Fruit fly (Drosophila melanogaster) whole organism, embryonic: ENCODE results near the gene CG14903.

Experiments
- Aef1 ChIP-seq: fragments of 200-800 bp; sonication (Bioruptor generic); IDR thresholded peaks from 3 replicates; pipeline ENCODE4 v1.3.6; 2022; ENCODE audit warnings: missing biosample characterization, missing genetic modification characterization
- B-H2 ChIP-seq: fragments of 200-800 bp; sonication (Bioruptor generic); optimal IDR thresholded peaks from 2 replicates; lab custom pipeline; 2018; ENCODE audit warnings: missing biosample characterization, mild to moderate bottlenecking, missing genetic modification characterization
- C15 ChIP-seq: fragments of 200-800 bp; sonication (Bioruptor generic); IDR thresholded peaks from 3 replicates; pipeline ENCODE4 v1.3.6; 2022; ENCODE audit warnings: missing biosample characterization, missing genetic modification characterization
- CG11398 ChIP-seq: fragments of 200-800 bp; sonication (Bioruptor generic); optimal IDR thresholded peaks from 2 replicates; lab custom pipeline; 2016; ENCODE audit warnings: missing biosample characterization, missing genetic modification characterization
- CG11456 ChIP-seq: fragments of 200-800 bp; sonication (Bioruptor generic); IDR thresholded peaks from 3 replicates; pipeline ENCODE4 v1.3.6; 2022; ENCODE audit warnings: missing biosample characterization, missing genetic modification characterization
- CG12155 ChIP-seq: fragments of 200-800 bp; sonication (Bioruptor generic); optimal IDR thresholded peaks from 3 replicates; lab custom pipeline; 2016; ENCODE audit warnings: missing biosample characterization, missing genetic modification characterization
- CG1647 ChIP-seq: fragments of 200-800 bp; sonication (Bioruptor generic); optimal IDR thresholded peaks from 3 replicates; lab custom pipeline; 2016; ENCODE audit warnings: missing biosample characterization, missing genetic modification characterization
- CG1832 ChIP-seq: fragments of 200-800 bp; sonication (Bioruptor generic); optimal IDR thresholded peaks from 2 replicates; lab custom pipeline; 2017; ENCODE audit warnings: missing biosample characterization, mild to moderate bottlenecking, missing genetic modification characterization, inconsistent platforms
- CG2116 ChIP-seq: fragments of 200-800 bp; sonication (Bioruptor generic); optimal IDR thresholded peaks from 3 replicates; lab custom pipeline; 2018; ENCODE audit warnings: missing biosample characterization, mild to moderate bottlenecking, missing genetic modification characterization
- CG2712 ChIP-seq: fragments of 200-800 bp; optimal IDR thresholded peaks from 3 replicates; lab custom pipeline; 2019; ENCODE audit warnings: missing biosample characterization, mild to moderate bottlenecking, missing genetic modification characterization, moderate library complexity
- CG2889 ChIP-seq: fragments of 200-800 bp; sonication (Bioruptor generic); IDR thresholded peaks from 3 replicates; pipeline ENCODE4 v1.3.6; 2022; ENCODE audit warnings: missing biosample characterization, missing genetic modification characterization
- CG31388 ChIP-seq: fragments of 200-800 bp; sonication (Bioruptor generic); optimal IDR thresholded peaks from 2 replicates; lab custom pipeline; 2016; ENCODE audit warnings: missing biosample characterization, missing genetic modification characterization
- CG32772 ChIP-seq: fragments of 200-800 bp; sonication (Bioruptor generic); IDR thresholded peaks from 2 replicates; pipeline ENCODE4 v1.3.6; 2022; ENCODE audit warnings: missing biosample characterization, missing genetic modification characterization
- CG3407 ChIP-seq: fragments of 200-800 bp; sonication (Bioruptor generic); optimal IDR thresholded peaks from 2 replicates; lab custom pipeline; 2018; ENCODE audit warnings: missing biosample characterization, mild to moderate bottlenecking, missing genetic modification characterization
- CG3726 ChIP-seq: fragments of 200-800 bp; sonication (Bioruptor generic); IDR thresholded peaks from 3 replicates; pipeline ENCODE4, ENCODE4 v1.3.6; 2022; ENCODE audit warnings: missing biosample characterization, missing genetic modification characterization
- CG3838 ChIP-seq: fragments of 200-800 bp; sonication (Bioruptor generic); optimal IDR thresholded peaks from 3 replicates; lab custom pipeline; 2016; ENCODE audit warnings: missing biosample characterization, missing genetic modification characterization
- CG4424 ChIP-seq: fragments of 200-800 bp; sonication (Bioruptor generic); optimal IDR thresholded peaks from 3 replicates; lab custom pipeline; 2016; ENCODE audit warnings: missing biosample characterization, missing genetic modification characterization
- CG6272 ChIP-seq: fragments of 200-800 bp; sonication (Bioruptor generic); IDR thresholded peaks from 2 replicates; pipeline ENCODE4 v1.3.6; 2022; ENCODE audit warnings: missing biosample characterization, missing genetic modification characterization
- CG7745 ChIP-seq: fragments of 200-800 bp; sonication (Bioruptor generic); optimal IDR thresholded peaks from 2 replicates; lab custom pipeline; 2018; ENCODE audit warnings: missing biosample characterization, mild to moderate bottlenecking, missing genetic modification characterization, moderate library complexity
- CG8089 ChIP-seq: fragments of 200-800 bp; sonication (Bioruptor generic); optimal IDR thresholded peaks from 3 replicates; lab custom pipeline; 2016; ENCODE audit warnings: missing biosample characterization, missing genetic modification characterization
- D19A ChIP-seq: fragments of 200-800 bp; optimal IDR thresholded peaks from 3 replicates; lab custom pipeline; 2019; ENCODE audit warnings: missing biosample characterization, mild to moderate bottlenecking, missing genetic modification characterization, moderate library complexity
- Dek ChIP-seq: fragments of 200-800 bp; sonication (Bioruptor generic); optimal IDR thresholded peaks from 3 replicates; lab custom pipeline; 2019; ENCODE audit warnings: missing biosample characterization, mild to moderate bottlenecking, missing genetic modification characterization, moderate library complexity
- Eip74EF ChIP-seq, 2 experiments: fragments of 200-800 bp in 1 of 2; fragments of >200 bp in 1 of 2; sonication (Bioruptor generic) in 1 of 2; optimal IDR thresholded peaks; 2 replicates each; lab custom pipeline; 2017 to 2019; ENCODE audit warnings: missing biosample characterization in 2 of 2, missing genetic modification characterization in 2 of 2, mild to moderate bottlenecking in 1 of 2, moderate library complexity in 1 of 2
- Ets97D ChIP-seq: fragments of 200-800 bp; sonication (Bioruptor generic); optimal IDR thresholded peaks from 3 replicates; lab custom pipeline; 2016; ENCODE audit warnings: missing biosample characterization, missing genetic modification characterization
- Fer3 ChIP-seq: fragments of 200-800 bp; sonication (Bioruptor generic); optimal IDR thresholded peaks from 2 replicates; lab custom pipeline; 2018; ENCODE audit warnings: missing biosample characterization, mild to moderate bottlenecking, missing genetic modification characterization, moderate library complexity
- Hand ChIP-seq: fragments of 200-800 bp; sonication (Bioruptor generic); optimal IDR thresholded peaks from 2 replicates; lab custom pipeline; 2017; ENCODE audit warnings: mild to moderate bottlenecking, missing biosample characterization, missing genetic modification reagents, missing genetic modification characterization
- Hr39 ChIP-seq: fragments of >200 bp; optimal IDR thresholded peaks from 2 replicates; lab custom pipeline; 2017
- Nf-YA ChIP-seq: fragments of 200-800 bp; sonication (Bioruptor generic); IDR thresholded peaks from 2 replicates; pipeline ENCODE4 v1.3.6; 2022; ENCODE audit warnings: missing biosample characterization, missing genetic modification characterization
- Spps ChIP-seq: fragments of 200-800 bp; sonication (Bioruptor generic); optimal IDR thresholded peaks from 2 replicates; lab custom pipeline; 2018; ENCODE audit warnings: missing biosample characterization, mild to moderate bottlenecking, missing genetic modification characterization
- Ssrp ChIP-seq: fragments of 200-800 bp; sonication (Bioruptor generic); optimal IDR thresholded peaks from 2 replicates; lab custom pipeline; 2018; ENCODE audit warnings: missing biosample characterization, mild to moderate bottlenecking, missing genetic modification characterization, moderate library complexity
- Vsx1 ChIP-seq: fragments of 200-800 bp; sonication (Bioruptor generic); optimal IDR thresholded peaks from 2 replicates; lab custom pipeline; 2017; ENCODE audit warnings: missing biosample characterization, mild to moderate bottlenecking, missing genetic modification characterization, missing genetic modification reagents
- YL-1 ChIP-seq: fragments of 200-800 bp; sonication (Bioruptor generic); optimal IDR thresholded peaks from 3 replicates; lab custom pipeline; 2017; ENCODE audit warnings: missing biosample characterization, mild to moderate bottlenecking, missing genetic modification characterization
- ara ChIP-seq: fragments of 200-800 bp; sonication (Bioruptor generic); IDR thresholded peaks from 2 replicates; pipeline ENCODE4 v1.3.6; 2022; ENCODE audit warnings: missing biosample characterization, missing genetic modification characterization
- bbx ChIP-seq: fragments of 200-800 bp; sonication (Bioruptor generic); IDR thresholded peaks from 2 replicates; pipeline ENCODE4 v1.3.6; 2022; ENCODE audit warnings: missing biosample characterization, missing genetic modification characterization; ENCODE audit not compliant: partially characterized antibody
- cg ChIP-seq: fragments of 200-800 bp; sonication (Bioruptor generic); optimal IDR thresholded peaks from 3 replicates; lab custom pipeline; 2019; ENCODE audit warnings: missing biosample characterization, mild to moderate bottlenecking, missing genetic modification characterization, moderate library complexity
- dimm ChIP-seq: fragments of 200-800 bp; sonication (Bioruptor generic); IDR thresholded peaks from 2 replicates; pipeline ENCODE4 v1.3.6; 2022; ENCODE audit warnings: missing biosample characterization, missing genetic modification characterization
- esg ChIP-seq: fragments of 200-800 bp; sonication (Bioruptor generic); conservative IDR thresholded peaks from 2 replicates; pipeline ENCODE4 v1.3.6; 2022; ENCODE audit warnings: missing biosample characterization, missing genetic modification characterization
- gcm2 ChIP-seq: fragments of 200-800 bp; sonication (Bioruptor generic); optimal IDR thresholded peaks from 2 replicates; lab custom pipeline; 2016; ENCODE audit warnings: missing biosample characterization, missing genetic modification characterization
- grau ChIP-seq: fragments of 200-800 bp; optimal IDR thresholded peaks from 3 replicates; lab custom pipeline; 2019; ENCODE audit warnings: missing biosample characterization, mild to moderate bottlenecking, missing genetic modification characterization, moderate library complexity
- gsb-n ChIP-seq: fragments of 200-800 bp; sonication (Bioruptor generic); optimal IDR thresholded peaks from 3 replicates; lab custom pipeline; 2018; ENCODE audit warnings: missing biosample characterization, mild to moderate bottlenecking, missing genetic modification characterization
- ken ChIP-seq: fragments of 200-800 bp; sonication (Bioruptor generic); IDR thresholded peaks from 3 replicates; pipeline ENCODE4 v1.3.6; 2022; ENCODE audit warnings: missing biosample characterization, missing genetic modification characterization
- lbe ChIP-seq: fragments of 200-800 bp; sonication (Bioruptor generic); optimal IDR thresholded peaks from 2 replicates; lab custom pipeline; 2016; ENCODE audit warnings: missing biosample characterization, mild to moderate bottlenecking, missing genetic modification characterization
- otp ChIP-seq: fragments of 200-800 bp; sonication (Bioruptor generic); IDR thresholded peaks from 3 replicates; pipeline ENCODE4, ENCODE4 v1.3.6; 2022; ENCODE audit warnings: missing biosample characterization, missing genetic modification characterization
- peb ChIP-seq: fragments of 200-800 bp; sonication (Bioruptor generic); IDR thresholded peaks from 2 replicates; pipeline ENCODE4 v1.3.6; 2022; ENCODE audit warnings: missing biosample characterization, missing genetic modification characterization
- row ChIP-seq: fragments of 200-800 bp; sonication (Bioruptor generic); IDR thresholded peaks from 3 replicates; pipeline ENCODE4 v1.3.6; 2022; ENCODE audit warnings: missing biosample characterization, missing genetic modification characterization
- sim ChIP-seq: fragments of 200-800 bp; sonication (Bioruptor generic); IDR thresholded peaks from 2 replicates; pipeline ENCODE4 v1.3.6; 2022; ENCODE audit warnings: missing biosample characterization, missing genetic modification characterization
- slp2 ChIP-seq: fragments of 200-800 bp; sonication (Bioruptor generic); optimal IDR thresholded peaks from 2 replicates; lab custom pipeline; 2016; ENCODE audit warnings: missing biosample characterization, missing genetic modification characterization
- sqz ChIP-seq: fragments of 200-800 bp; sonication (Bioruptor generic); optimal IDR thresholded peaks from 3 replicates; lab custom pipeline; 2018; ENCODE audit warnings: missing biosample characterization, mild to moderate bottlenecking, missing genetic modification characterization
- tin ChIP-seq: fragments of 200-800 bp; sonication (Bioruptor generic); optimal IDR thresholded peaks from 3 replicates; lab custom pipeline; 2016; ENCODE audit warnings: missing biosample characterization, missing genetic modification characterization
- tll ChIP-seq, 2 experiments: fragments of 200-800 bp in 1 of 2; fragments of >200 bp in 1 of 2; sonication (Bioruptor generic) in 1 of 2; optimal IDR thresholded peaks; 2 replicates each; lab custom pipeline; 2017 to 2019; ENCODE audit warnings: missing biosample characterization in 2 of 2, missing genetic modification characterization in 2 of 2, mild to moderate bottlenecking in 1 of 2, moderate library complexity in 1 of 2
- yki ChIP-seq: fragments of >200 bp; optimal IDR thresholded peaks from 3 replicates; lab custom pipeline; 2018
- zf30C ChIP-seq: fragments of 200-800 bp; sonication (Bioruptor generic); optimal IDR thresholded peaks from 3 replicates; lab custom pipeline; 2018; ENCODE audit warnings: missing biosample characterization, mild to moderate bottlenecking, missing genetic modification characterization

CG14903 gene

dm6 chr3R:16524178-16524577 is 49.4 kb downstream of the CG14903 start (continued):
- TF ChIP-seq CG6272 (GFP tag; lab: Robert Waterston, UW) (peak; percentile 40; the same call in 1 of the 2 replicates), CG1647 (GFP tag; lab: Kevin White, UChicago) (peak; percentile 7), CG2712 (tag; lab: Kevin White, UChicago) (peak; percentile 92), ara (GFP tag; lab: Robert Waterston, UW) (peak; percentile 91), CG4424 (GFP tag; lab: Kevin White, UChicago) (peak; percentile 66), lbe (no peak), dimm (GFP tag; lab: Robert Waterston, UW) (peak; percentile 55; the same call in 1 of the 2 replicates), tll (GFP tag; optimal IDR thresholded peaks at IDR 0.05; lab: Kevin White, UChicago) (no peak), CG32772 (peak; percentile 76), grau (tag; lab: Kevin White, UChicago) (peak; percentile 41), Fer3 (tag; lab: Kevin White, UChicago) (peak; percentile 70), Vsx1 (GFP tag; lab: Kevin White, UChicago) (no peak), Dek (tag; lab: Kevin White, UChicago) (peak; percentile 12), Ssrp (peak; percentile 69), D19A (tag; lab: Kevin White, UChicago) (peak; percentile 89), CG1832 (GFP tag; lab: Kevin White, UChicago) (no peak), sim (GFP tag; lab: Robert Waterston, UW) (peak; percentile 81), CG3407 (GFP tag; lab: Kevin White, UChicago) (peak; percentile 56), gsb-n (tag; lab: Kevin White, UChicago) (peak; percentile 93), Ets97D (GFP tag; lab: Kevin White, UChicago) (no peak), Hr39 (lab: Kevin White, UChicago) (no peak), peb (peak; percentile 58; the same call in 1 of the 2 replicates), CG3838 (GFP tag; lab: Kevin White, UChicago) (no peak), CG11456 (GFP tag; lab: Robert Waterston, UW) (no peak), Eip74EF (GFP tag; optimal IDR thresholded peaks at IDR 0.05; lab: Kevin White, UChicago) (peak in 1 of 2 experiments; percentile 71), Nf-YA (GFP tag; lab: Robert Waterston, UW) (0 out of 2 replicates have a peak, but pooled peaks have one; percentile 26), yki (lab: Kevin White, UChicago) (no peak), CG31388 (GFP tag; lab: Kevin White, UChicago) (peak; percentile 16), tin (GFP tag; lab: Kevin White, UChicago) (peak; percentile 82), B-H2 (GFP tag; lab: Kevin White, UChicago) (no peak), CG2116 (GFP tag; lab: Kevin White, UChicago) (no peak), Hand (no peak), CG11398 (GFP tag; lab: Kevin White, UChicago) (no peak), sqz (GFP tag; lab: Kevin White, UChicago) (peak; percentile 24), gcm2 (GFP tag; lab: Kevin White, UChicago) (no peak), Aef1 (GFP tag; lab: Robert Waterston, UW) (peak; percentile 44; the same call in 2 of the 3 replicates), cg (GFP tag; lab: Kevin White, UChicago) (no peak), esg (GFP tag; lab: Robert Waterston, UW) (peak; percentile 74), zf30C (peak; percentile 10), bbx (GFP tag; lab: Robert Waterston, UW) (no peak), CG8089 (no peak), slp2 (GFP tag; lab: Kevin White, UChicago) (no peak), CG3726 (GFP tag; lab: Robert Waterston, UW) (peak; percentile 38; the same call in 1 of the 3 replicates), otp (GFP tag; lab: Robert Waterston, UW) (peak; percentile 74), Spps (tag; lab: Kevin White, UChicago) (peak; percentile 96), row (peak; percentile 66), CG2889 (0 out of 3 replicates have a peak, but pooled peaks have one; percentile 15), CG12155 (GFP tag; lab: Kevin White, UChicago) (no peak), YL-1 (GFP tag; lab: Kevin White, UChicago) (no peak), ken (GFP tag; lab: Robert Waterston, UW) (peak; percentile 54; the same call in 1 of the 3 replicates), C15 (GFP tag; lab: Robert Waterston, UW) (no peak), CG7745 (tag; lab: Kevin White, UChicago) (no peak)
